Worm (Caenorhabditis elegans): Measurements from ENCODE around the gene F17E9.2.
"Not testable (repeated sequence)": the region's sequence is repeated elsewhere in the genome, so short reads cannot be mapped to it uniquely, and the experiment has no call there.

F17E9.2 gene

DNA sequence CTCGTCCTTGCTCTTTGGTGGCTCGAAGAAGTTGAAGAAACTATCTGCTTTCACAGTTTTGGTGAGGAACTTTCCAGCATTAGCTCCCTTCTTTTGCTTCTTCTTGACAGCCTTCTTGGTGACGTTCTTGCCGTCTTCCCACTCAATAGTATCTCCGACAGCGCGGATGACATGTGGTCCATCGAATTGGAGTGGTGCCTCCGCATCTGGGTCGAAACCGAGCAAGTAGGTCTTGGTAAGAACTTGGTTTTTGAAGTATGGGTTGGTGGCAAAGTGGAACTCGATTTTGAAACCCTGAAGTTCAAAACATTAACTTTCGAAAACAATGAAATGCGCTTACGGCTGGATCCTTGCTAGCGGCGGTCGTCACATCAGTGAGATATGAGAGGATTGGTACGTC is 22.6 kb downstream of the F17E9.2 start:
- TF ChIP-seq ztf-23 (GFP tag; IDR thresholded peaks at IDR 0.05) (no peak), T22C8.4 (GFP tag; IDR thresholded peaks at IDR 0.05) (no peak)

DNA sequence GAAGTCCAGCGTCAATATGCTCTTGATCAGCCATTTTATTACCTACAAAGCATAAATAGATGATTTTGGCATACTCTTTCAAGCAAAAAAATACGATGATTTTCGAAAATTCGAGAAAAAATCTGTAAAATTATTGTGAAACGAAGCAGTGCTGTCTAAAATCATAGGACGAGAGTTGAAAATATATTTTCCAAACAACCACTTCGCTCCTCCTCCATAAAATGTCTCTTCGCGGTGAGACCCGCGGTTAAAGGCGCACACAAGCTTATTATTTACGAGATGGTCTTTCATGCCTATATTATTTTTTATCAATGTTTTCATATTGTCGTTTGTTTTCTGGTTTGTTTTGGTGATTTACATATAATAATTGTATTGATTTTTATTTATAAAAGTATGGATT is 23.6 kb downstream of the F17E9.2 start, which contains the start of gene nap-1:
nap-1 (minus strand) TSS at position 42 of the 400 bp plus-strand sequence.
- TF ChIP-seq med-1 (GFP tag; optimal IDR thresholded peaks at IDR 0.05; ENCODE audit: insufficient read depth) (no peak), cog-1 (tag; optimal IDR thresholded peaks at IDR 0.05) (peak; percentile 36), klf-2 (GFP tag; conservative IDR thresholded peaks at IDR 0.05) (no peak)

DNA sequence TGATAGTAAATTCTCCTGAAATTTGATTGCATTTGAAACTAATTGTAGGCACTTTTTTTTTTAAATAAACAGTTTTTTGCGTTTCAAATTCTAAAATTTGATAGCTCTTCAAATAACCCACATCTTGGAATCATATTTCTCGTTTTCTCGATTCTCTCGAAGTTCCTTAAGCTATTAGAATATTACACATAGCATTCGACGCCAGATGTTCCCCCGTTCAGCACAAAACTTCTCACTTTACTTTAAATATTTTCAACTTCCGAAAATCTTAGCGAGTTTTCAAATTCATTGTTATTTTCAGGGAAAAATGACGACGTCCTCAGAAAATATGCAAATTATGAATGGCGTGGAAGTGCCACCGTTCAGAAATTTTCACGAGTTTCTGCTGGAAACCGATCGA is 24.0 kb downstream of the F17E9.2 start, which contains the start of gene praf-3:
praf-3 (plus strand) TSS at position 301 of the 400 bp plus-strand sequence.
- TF ChIP-seq tab-1 (GFP tag; IDR thresholded peaks at IDR 0.05) (no peak), klf-2 (GFP tag; conservative IDR thresholded peaks at IDR 0.05) (no peak), ref-1 (GFP tag; conservative IDR thresholded peaks at IDR 0.05) (no peak), T22C8.4 (GFP tag; IDR thresholded peaks at IDR 0.05) (no peak), flt-1 (GFP tag; IDR thresholded peaks at IDR 0.05) (no peak), cog-1 (tag; optimal IDR thresholded peaks at IDR 0.05) (no peak), ztf-23 (GFP tag; IDR thresholded peaks at IDR 0.05) (no peak), med-1 (GFP tag; optimal IDR thresholded peaks at IDR 0.05; ENCODE audit: insufficient read depth) (no peak), ztf-29 (GFP tag; IDR thresholded peaks at IDR 0.05) (no peak)

DNA sequence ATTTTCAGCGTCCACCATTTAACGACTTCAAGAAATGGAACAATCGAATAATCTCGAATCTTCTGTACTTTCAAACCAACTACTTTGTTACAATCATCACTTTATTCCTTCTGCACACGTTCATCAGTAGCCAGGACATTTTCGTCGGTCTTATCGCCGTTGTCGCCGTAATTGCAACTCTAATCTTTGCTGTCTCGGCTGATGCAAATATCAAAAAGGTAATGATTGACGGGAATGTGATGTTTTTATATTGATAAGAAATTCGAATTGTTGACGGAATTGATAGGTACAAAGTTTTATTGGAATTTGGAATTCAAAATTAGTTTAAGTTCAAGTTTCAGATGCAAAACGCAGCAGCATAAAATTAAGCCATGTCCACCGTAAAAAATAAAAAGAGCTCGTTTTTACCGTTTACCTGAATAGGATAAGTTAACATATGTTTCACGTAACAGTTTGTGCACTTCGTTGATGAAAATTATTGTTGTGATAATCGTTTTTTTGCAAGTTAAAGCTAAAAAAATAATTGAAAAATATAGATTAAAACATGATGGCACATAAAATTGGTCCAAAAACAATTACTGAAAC is 24.7 kb downstream of the F17E9.2 start:
- TF ChIP-seq ztf-23 (GFP tag; IDR thresholded peaks at IDR 0.05): no peak
- TF ChIP-seq med-1 (GFP tag; optimal IDR thresholded peaks at IDR 0.05; ENCODE audit: insufficient read depth): no peak
- no peak for TF ChIP-seq cog-1 (tag; optimal IDR thresholded peaks at IDR 0.05)
- TF ChIP-seq ref-1 (GFP tag; conservative IDR thresholded peaks at IDR 0.05): no peak
- no peak for TF ChIP-seq ztf-29 (GFP tag; IDR thresholded peaks at IDR 0.05)
- TF ChIP-seq klf-2 (GFP tag; conservative IDR thresholded peaks at IDR 0.05): no peak
- no peak for TF ChIP-seq tab-1 (GFP tag; IDR thresholded peaks at IDR 0.05)
- no peak for TF ChIP-seq T22C8.4 (GFP tag; IDR thresholded peaks at IDR 0.05)
- TF ChIP-seq flt-1 (GFP tag; IDR thresholded peaks at IDR 0.05): no peak

DNA sequence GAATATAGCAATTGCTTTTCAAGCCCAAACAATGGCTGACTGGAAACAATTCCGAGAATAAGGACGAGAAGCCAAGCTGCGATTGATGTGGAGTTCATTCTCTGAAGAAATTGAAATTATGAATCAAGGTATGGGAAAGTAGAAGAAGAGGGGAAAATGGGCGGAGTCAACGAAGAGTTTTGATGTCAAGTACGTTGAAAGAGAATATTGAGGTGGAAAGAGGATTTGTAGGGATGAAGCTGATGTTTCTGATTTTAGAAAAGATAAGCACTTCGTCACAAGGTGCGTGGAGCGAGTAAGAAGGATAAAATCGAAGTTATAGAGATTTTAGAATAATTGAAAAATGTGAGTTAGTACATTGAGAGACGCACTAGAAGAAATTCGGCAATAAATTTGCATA is 27.0 kb downstream of the F17E9.2 start, which contains the start of gene D2096.9:
D2096.9 (minus strand) TSS at position 101 of the 400 bp plus-strand sequence.
- TF ChIP-seq klf-2 (GFP tag; conservative IDR thresholded peaks at IDR 0.05) (no peak), cog-1 (tag; optimal IDR thresholded peaks at IDR 0.05) (no peak), ztf-23 (GFP tag; IDR thresholded peaks at IDR 0.05) (no peak), ref-1 (GFP tag; conservative IDR thresholded peaks at IDR 0.05) (no peak), T22C8.4 (GFP tag; IDR thresholded peaks at IDR 0.05) (no peak), flt-1 (GFP tag; IDR thresholded peaks at IDR 0.05) (no peak)

DNA sequence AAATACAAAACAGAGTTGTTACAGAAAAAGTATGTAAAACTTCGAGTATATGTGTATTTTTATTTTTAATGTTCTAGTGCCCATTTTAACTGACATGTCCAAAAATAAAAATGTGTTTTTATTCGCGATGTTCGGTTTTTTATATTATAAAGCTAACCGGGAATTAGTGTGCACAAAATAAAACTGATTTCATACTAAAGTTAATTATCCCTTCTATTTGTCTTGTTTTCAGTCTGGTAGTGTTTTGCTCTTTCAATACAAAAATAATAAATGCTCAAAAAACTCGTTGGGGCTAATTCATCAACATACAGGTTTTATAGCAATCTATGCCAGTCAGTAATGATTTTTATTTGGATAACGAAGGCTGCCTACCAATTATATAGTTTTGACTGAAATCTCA is 29.0 kb downstream of the F17E9.2 start:
- no peak for TF ChIP-seq ztf-23 (GFP tag; IDR thresholded peaks at IDR 0.05)
- no peak for TF ChIP-seq ref-1 (GFP tag; conservative IDR thresholded peaks at IDR 0.05)
- TF ChIP-seq cog-1 (tag; optimal IDR thresholded peaks at IDR 0.05): no peak
- no peak for TF ChIP-seq T22C8.4 (GFP tag; IDR thresholded peaks at IDR 0.05)

DNA sequence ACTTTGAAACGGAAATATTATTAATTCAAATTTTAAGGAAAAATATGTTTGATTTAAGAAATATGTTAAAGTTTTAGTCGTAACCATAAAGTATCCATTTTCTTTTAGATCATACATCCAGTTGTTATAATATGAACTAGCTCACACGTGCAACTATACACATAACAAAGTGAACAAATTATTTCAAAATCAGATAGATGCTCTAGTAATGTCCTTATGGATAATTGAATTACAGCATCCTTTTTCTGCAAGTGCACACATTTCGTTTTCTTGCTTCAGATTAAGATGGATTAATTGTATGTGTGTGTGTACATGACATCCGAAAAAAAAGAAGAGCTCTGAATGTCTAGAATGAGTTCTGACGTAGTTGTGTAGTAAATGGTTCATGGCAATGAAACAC is 30.0 kb downstream of the F17E9.2 start:
- TF ChIP-seq ref-1 (GFP tag; conservative IDR thresholded peaks at IDR 0.05): no peak
- TF ChIP-seq klf-2 (GFP tag; conservative IDR thresholded peaks at IDR 0.05): no peak
- TF ChIP-seq T22C8.4 (GFP tag; IDR thresholded peaks at IDR 0.05): no peak
- TF ChIP-seq flt-1 (GFP tag; IDR thresholded peaks at IDR 0.05): no peak

DNA sequence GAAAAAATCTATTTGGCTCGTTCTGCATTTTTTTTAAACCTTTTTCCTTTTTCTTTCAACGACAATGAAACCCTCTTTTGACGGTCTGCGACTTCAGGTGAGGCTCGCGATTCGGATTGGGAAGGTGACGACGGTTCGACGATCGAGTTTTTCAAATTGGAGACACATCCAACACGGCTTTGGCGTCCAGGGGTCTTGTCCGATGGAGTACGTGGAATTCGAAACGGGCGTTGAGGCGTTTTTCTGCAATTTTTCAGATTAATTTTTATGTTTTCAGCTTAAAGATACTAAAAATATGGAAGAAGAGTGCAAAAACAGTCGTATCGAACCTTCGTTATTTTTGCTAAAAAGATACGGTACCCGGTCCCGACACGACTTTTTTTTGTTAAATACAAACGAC is 33.4 kb downstream of the F17E9.2 start, which contains the start of gene D2096.10:
D2096.10 (minus strand) TSS at position 101 of the 400 bp plus-strand sequence.
- TF ChIP-seq ztf-29 (GFP tag; IDR thresholded peaks at IDR 0.05); cog-1 (tag; optimal IDR thresholded peaks at IDR 0.05); flt-1 (GFP tag; IDR thresholded peaks at IDR 0.05): not testable (repeated sequence)

DNA sequence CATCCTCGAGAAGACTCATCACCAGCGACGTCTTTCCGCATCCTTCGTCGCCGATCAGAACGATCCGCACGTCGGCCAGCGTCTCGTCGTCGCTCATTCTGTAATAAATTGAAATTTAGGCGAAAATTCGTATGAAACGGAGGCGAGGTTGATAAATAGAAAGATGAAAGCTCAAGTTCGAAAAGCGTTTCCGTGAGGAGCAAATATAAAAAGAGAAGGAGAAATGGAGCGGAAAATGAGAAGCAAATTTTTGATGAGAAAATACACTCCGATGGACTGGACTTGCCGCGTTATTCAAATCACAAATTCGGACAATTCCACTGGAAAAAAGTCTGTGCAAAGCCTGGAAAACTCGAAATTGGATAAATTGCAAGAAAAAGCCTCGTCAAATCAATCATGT is 38.4 kb downstream of the F17E9.2 start, which contains the start of gene D2096.11:
D2096.11 (minus strand) TSS at position 101 of the 400 bp plus-strand sequence.
- TF ChIP-seq flt-1 (GFP tag; IDR thresholded peaks at IDR 0.05) (no peak), tab-1 (GFP tag; IDR thresholded peaks at IDR 0.05) (no peak), klf-2 (GFP tag; conservative IDR thresholded peaks at IDR 0.05) (no peak), T22C8.4 (GFP tag; IDR thresholded peaks at IDR 0.05) (no peak), ref-1 (GFP tag; conservative IDR thresholded peaks at IDR 0.05) (no peak), med-1 (GFP tag; optimal IDR thresholded peaks at IDR 0.05; ENCODE audit: insufficient read depth) (no peak), cog-1 (tag; optimal IDR thresholded peaks at IDR 0.05) (no peak), ztf-23 (GFP tag; IDR thresholded peaks at IDR 0.05) (no peak), ztf-29 (GFP tag; IDR thresholded peaks at IDR 0.05) (no peak)

DNA sequence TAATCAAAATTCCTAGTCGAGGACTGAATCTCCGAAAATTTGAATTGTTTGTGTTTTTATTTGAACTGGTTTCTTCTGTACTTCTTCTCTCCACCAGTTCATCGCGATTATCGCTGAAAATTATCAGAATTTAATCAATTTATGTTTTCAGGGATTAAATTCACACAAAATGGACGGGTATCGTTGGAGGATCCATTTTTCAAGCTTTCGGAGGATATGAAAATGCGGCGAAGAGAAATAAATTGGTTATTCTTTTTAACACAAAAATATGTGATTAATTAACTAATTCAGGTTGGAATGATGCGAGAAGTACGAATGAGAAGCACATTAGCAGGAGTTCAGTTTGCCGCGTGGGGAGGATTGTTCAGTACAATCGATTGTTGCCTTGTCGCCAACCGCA is 40.7 kb downstream of the F17E9.2 start, which contains the start of gene timm-17B.2:
timm-17B.2 (plus strand) TSS at position 301 of the 400 bp plus-strand sequence.
- TF ChIP-seq tab-1 (GFP tag; IDR thresholded peaks at IDR 0.05): no peak
- TF ChIP-seq klf-2 (GFP tag; conservative IDR thresholded peaks at IDR 0.05): no peak
- TF ChIP-seq ref-1 (GFP tag; conservative IDR thresholded peaks at IDR 0.05): no peak
- TF ChIP-seq med-1 (GFP tag; optimal IDR thresholded peaks at IDR 0.05; ENCODE audit: insufficient read depth): no peak
- no peak for TF ChIP-seq ztf-29 (GFP tag; IDR thresholded peaks at IDR 0.05)
- TF ChIP-seq flt-1 (GFP tag; IDR thresholded peaks at IDR 0.05): no peak
- TF ChIP-seq ztf-23 (GFP tag; IDR thresholded peaks at IDR 0.05): no peak
- no peak for TF ChIP-seq T22C8.4 (GFP tag; IDR thresholded peaks at IDR 0.05)
- no peak for TF ChIP-seq cog-1 (tag; optimal IDR thresholded peaks at IDR 0.05)

DNA sequence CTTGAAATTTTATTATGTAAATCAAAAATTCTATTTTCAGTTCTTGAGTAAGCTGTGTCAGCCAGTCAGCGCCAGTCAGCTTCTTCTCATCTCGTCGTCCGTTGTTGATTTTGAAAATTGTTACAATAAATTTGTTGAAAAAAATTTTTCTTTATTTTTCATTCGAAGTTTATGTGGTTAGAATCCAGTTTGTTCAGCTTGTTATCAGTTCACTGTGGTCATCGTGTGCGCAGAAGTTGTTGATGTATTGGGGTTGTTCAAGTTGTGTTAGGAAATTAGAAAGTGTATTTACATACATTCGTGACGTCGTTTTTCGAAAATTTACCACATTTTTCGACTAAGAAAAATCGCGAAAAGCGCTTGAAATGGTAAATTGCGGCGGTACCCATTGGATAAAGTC is 42.1 kb downstream of the F17E9.2 start:
- no peak for TF ChIP-seq klf-2 (GFP tag; conservative IDR thresholded peaks at IDR 0.05)
- TF ChIP-seq cog-1 (tag; optimal IDR thresholded peaks at IDR 0.05): no peak
- no peak for TF ChIP-seq tab-1 (GFP tag; IDR thresholded peaks at IDR 0.05)
- no peak for TF ChIP-seq flt-1 (GFP tag; IDR thresholded peaks at IDR 0.05)
- no peak for TF ChIP-seq ref-1 (GFP tag; conservative IDR thresholded peaks at IDR 0.05)
- no peak for TF ChIP-seq ztf-29 (GFP tag; IDR thresholded peaks at IDR 0.05)
- TF ChIP-seq ztf-23 (GFP tag; IDR thresholded peaks at IDR 0.05): no peak
- no peak for TF ChIP-seq T22C8.4 (GFP tag; IDR thresholded peaks at IDR 0.05)
- no peak for TF ChIP-seq med-1 (GFP tag; optimal IDR thresholded peaks at IDR 0.05; ENCODE audit: insufficient read depth)
